Fruit fly (Drosophila melanogaster): ENCODE results near the gene CG18213.

The CG18213 gene

DNA sequence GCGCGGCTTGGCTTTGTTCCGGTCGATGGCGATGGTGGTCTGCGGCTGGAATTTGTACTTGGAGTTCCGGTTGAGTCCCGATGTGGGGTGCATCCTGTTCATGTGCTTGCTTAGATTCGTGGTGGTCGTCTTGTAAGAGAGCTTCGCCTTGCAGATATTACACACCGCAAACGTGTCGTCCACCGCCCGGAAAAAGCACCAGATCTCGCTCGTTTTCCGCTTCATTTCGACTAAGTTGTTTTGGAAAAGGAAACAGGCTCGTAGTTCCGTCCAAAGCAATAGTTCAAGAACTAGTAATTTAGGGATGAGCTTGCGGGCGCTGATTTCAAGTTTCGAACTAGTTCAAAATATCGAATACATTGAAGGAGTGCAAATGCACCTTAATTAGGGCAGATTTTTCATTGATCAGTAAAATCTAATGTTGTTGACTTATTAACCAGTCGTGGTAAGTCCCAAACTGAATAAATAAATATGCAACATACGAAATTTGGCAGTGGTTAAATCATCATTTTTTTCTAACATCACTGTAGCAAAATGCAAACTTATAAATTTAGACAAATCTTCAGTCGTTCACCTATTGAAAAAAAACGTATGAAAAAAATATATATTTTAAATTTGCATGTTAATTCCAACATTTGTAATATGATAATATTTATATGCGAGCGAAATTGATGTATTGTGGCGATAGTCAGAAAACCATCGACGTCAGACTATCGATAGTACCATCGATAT, 3.0 kb upstream of the CG18213 start, which contains the start of the genes bdwf and Patr-1:
Gene bdwf (minus strand): TSS at position 299 of the 732 bp plus-strand sequence.
Gene Patr-1 (plus strand): TSS at position 727 of the 732 bp plus-strand sequence.
- no peak for TF ChIP-seq salr (GFP tag; optimal IDR thresholded peaks at IDR 0.05)
- TF ChIP-seq CG1621 (tag; optimal IDR thresholded peaks at IDR 0.05), result no peak
- TF ChIP-seq pdm3 (GFP tag; optimal IDR thresholded peaks at IDR 0.05), result no peak
- TF ChIP-seq Hr4 (GFP tag; optimal IDR thresholded peaks at IDR 0.05), result no peak
- peak; percentile 9 for TF ChIP-seq CG8319 (GFP tag; optimal IDR thresholded peaks at IDR 0.05)
- TF ChIP-seq Eip93F (GFP tag; optimal IDR thresholded peaks at IDR 0.05), result no peak
- TF ChIP-seq CG7368 (GFP tag; optimal IDR thresholded peaks at IDR 0.05), result no peak
- no peak for TF ChIP-seq CG34406 (GFP tag; optimal IDR thresholded peaks at IDR 0.05)
- TF ChIP-seq CG6792 (GFP tag; optimal IDR thresholded peaks at IDR 0.05), result no peak
- no peak for TF ChIP-seq CG6276 (GFP tag; optimal IDR thresholded peaks at IDR 0.05)
- TF ChIP-seq CG16779 (tag; optimal IDR thresholded peaks at IDR 0.05), result no peak
- TF ChIP-seq CG11902 (GFP tag; optimal IDR thresholded peaks at IDR 0.05), result no peak
- TF ChIP-seq eg (GFP tag; IDR thresholded peaks at IDR 0.05), result no peak
- no peak for TF ChIP-seq vri (GFP tag; optimal IDR thresholded peaks at IDR 0.05)
- no peak for TF ChIP-seq CG4318 (GFP tag; optimal IDR thresholded peaks at IDR 0.05)
- TF ChIP-seq CG10631 (GFP tag; optimal IDR thresholded peaks at IDR 0.05), result peak; percentile 54
- no peak for TF ChIP-seq CG11294 (GFP tag; IDR thresholded peaks at IDR 0.05)
- no peak for TF ChIP-seq lz (GFP tag; optimal IDR thresholded peaks at IDR 0.05)
- no peak for TF ChIP-seq CG15336 (GFP tag; IDR thresholded peaks at IDR 0.05)
- no peak for TF ChIP-seq Sox102F (GFP tag; optimal IDR thresholded peaks at IDR 0.05)
- TF ChIP-seq Hr39 (GFP tag; optimal IDR thresholded peaks at IDR 0.05), result no peak
- TF ChIP-seq fd59A (GFP tag; optimal IDR thresholded peaks at IDR 0.05), result no peak
- peak; percentile 8 for TF ChIP-seq CG31627 (GFP tag; optimal IDR thresholded peaks at IDR 0.05)
- TF ChIP-seq esn (GFP tag; optimal IDR thresholded peaks at IDR 0.05), result peak; percentile 58
- no peak for TF ChIP-seq Smox (GFP tag; optimal IDR thresholded peaks at IDR 0.05)
- TF ChIP-seq fd85E (GFP tag; optimal IDR thresholded peaks at IDR 0.05), result no peak
- TF ChIP-seq Hr38 (GFP tag; optimal IDR thresholded peaks at IDR 0.05), result no peak
- TF ChIP-seq achi (GFP tag; optimal IDR thresholded peaks at IDR 0.05), result peak; percentile 99
- TF ChIP-seq Eip78C (GFP tag), result no peak
- TF ChIP-seq Sox14 (GFP tag; optimal IDR thresholded peaks at IDR 0.05), result peak; percentile 29
- no peak for TF ChIP-seq CG6163 (GFP tag; IDR thresholded peaks at IDR 0.05)
- no peak for TF ChIP-seq CG3919 (GFP tag; optimal IDR thresholded peaks at IDR 0.05)
- peak; percentile 28 for TF ChIP-seq cyc (GFP tag; optimal IDR thresholded peaks at IDR 0.05)
- TF ChIP-seq CG32006 (GFP tag; optimal IDR thresholded peaks at IDR 0.05), result no peak
- no peak for TF ChIP-seq Ets21C (GFP tag; optimal IDR thresholded peaks at IDR 0.05)
- TF ChIP-seq CG3032 (tag; optimal IDR thresholded peaks at IDR 0.05), result peak; percentile 24
- no peak for TF ChIP-seq dsx (GFP tag; optimal IDR thresholded peaks at IDR 0.05; ENCODE audit: poor library complexity, severe bottlenecking)
- no peak for TF ChIP-seq CG8632 (GFP tag; optimal IDR thresholded peaks at IDR 0.05)
- TF ChIP-seq Blimp-1 (GFP tag; optimal IDR thresholded peaks at IDR 0.05), result no peak

- no peak for TF ChIP-seq Hr39 (GFP tag; optimal IDR thresholded peaks at IDR 0.05)
- no peak for TF ChIP-seq CG6808 (GFP tag; optimal IDR thresholded peaks at IDR 0.05)
- TF ChIP-seq CG11762 (GFP tag; optimal IDR thresholded peaks at IDR 0.05; ENCODE audit: insufficient read depth), result no peak
These were observed 4.1 kb downstream of the CG18213 start, which contains the start of gene CG4009 for dm6 chr3R:17035945-17036344. TSS of gene CG4009 (minus strand) at chr3R:17036045.
